Worm (Caenorhabditis elegans): ENCODE data around the gene znf-207.

DNA sequence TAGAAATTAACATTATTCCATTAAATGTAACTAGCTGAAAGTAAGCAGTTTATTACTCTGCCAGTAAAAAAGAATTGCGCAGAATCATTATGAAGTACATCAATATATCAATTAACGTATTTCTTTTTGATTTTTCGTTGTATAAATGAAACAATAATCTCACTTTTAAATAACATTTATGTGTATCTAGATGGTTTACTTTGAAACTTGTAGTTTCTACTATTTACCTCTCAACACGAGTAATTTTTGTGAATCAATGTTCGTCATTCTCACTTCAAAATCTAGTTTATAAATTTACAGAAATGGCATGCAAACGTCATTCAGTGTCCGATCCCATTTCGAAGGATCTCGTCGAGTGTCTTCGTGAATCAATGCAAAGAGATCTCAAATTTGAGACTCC, 6.3 kb downstream of the znf-207 start, which contains the start of gene gspd-1:
- no peak for TF ChIP-seq ztf-4 (tag; optimal IDR thresholded peaks at IDR 0.05)
- TF ChIP-seq lin-39 (tag; optimal IDR thresholded peaks at IDR 0.05): no peak
- TF ChIP-seq mdl-1 (tag; optimal IDR thresholded peaks at IDR 0.05): no peak
- TF ChIP-seq unc-39 (tag; optimal IDR thresholded peaks at IDR 0.05): no peak
- TF ChIP-seq unc-62 (GFP tag; optimal IDR thresholded peaks at IDR 0.05): no peak
- no peak for TF ChIP-seq elt-3 (tag; optimal IDR thresholded peaks at IDR 0.05)
- TF ChIP-seq crh-2 (tag; optimal IDR thresholded peaks at IDR 0.05): no peak
- no peak for TF ChIP-seq ztf-11 (tag; optimal IDR thresholded peaks at IDR 0.05)
- TF ChIP-seq lsy-2 (tag; optimal IDR thresholded peaks at IDR 0.05): no peak
- TF ChIP-seq ceh-16 (tag; optimal IDR thresholded peaks at IDR 0.05): no peak
